Worm (Caenorhabditis elegans): ENCODE results near the gene F49C12.15.

DNA sequence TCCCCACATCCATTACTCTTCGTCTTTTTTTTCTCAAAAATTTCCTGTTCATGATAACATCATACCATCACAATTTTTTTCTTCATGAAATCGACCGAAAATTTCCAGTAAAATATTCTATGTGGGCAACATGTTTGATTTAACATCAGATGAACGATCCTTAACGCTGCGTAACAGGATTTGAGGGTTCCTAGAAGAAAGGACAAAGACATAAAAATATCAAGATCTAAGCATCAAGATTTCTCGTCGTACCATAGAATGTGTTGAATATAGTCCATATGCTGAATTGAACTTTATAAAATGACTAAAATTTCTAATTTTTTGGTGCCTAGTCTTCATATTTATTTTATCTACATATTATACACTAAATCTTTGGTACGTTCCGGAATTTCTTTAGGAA is 24.1 kb upstream of the F49C12.15 start, which contains the start of gene F49C12.3:
- TF ChIP-seq zag-1 (tag; optimal IDR thresholded peaks at IDR 0.05): no peak
- TF ChIP-seq ztf-4 (tag; optimal IDR thresholded peaks at IDR 0.05): no peak

Data from whole organism, L3 larva.